Worm (Caenorhabditis elegans) whole organism, L4 larva: ENCODE measurements around the gene C17H12.8.

Experiments
- F37D6.2 ChIP-seq: sonication (generic microtip); optimal IDR thresholded peaks from 2 replicates; lab custom pipeline; 2016; ENCODE audit warnings: mild to moderate bottlenecking, missing genetic modification characterization, missing compliant biosample characterization
- F49E8.2 ChIP-seq: sonication (generic microtip); optimal IDR thresholded peaks from 2 replicates; lab custom pipeline; 2016; ENCODE audit warnings: missing compliant biosample characterization, mild to moderate bottlenecking, missing genetic modification characterization, borderline replicate concordance

DNA sequence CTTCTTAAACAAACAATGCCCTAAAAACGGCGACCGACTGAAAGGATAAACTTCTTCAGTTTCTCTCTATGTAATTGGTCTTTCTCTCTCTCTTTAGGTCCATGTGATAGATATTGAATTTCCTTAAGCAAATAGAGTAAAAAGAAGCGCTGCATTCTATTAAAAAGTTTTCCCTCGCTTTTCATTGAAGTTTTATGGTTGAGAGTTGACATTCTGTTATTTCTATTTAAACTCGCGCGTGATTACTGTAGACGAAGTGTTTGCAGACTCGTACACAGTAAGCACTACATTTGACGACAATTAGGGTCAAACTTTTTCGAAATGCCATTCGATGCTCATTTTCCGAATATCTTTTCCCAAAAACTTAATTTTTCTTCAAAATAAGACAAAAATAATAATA, 41.3 kb upstream of the C17H12.8 start:
- TF ChIP-seq F37D6.2 (tag; lab: Kevin White, UChicago): no peak
- TF ChIP-seq F49E8.2 (tag; lab: Kevin White, UChicago): no peak
